Worm (Caenorhabditis elegans): ENCODE results near the gene nhr-152.

Gene nhr-152

DNA sequence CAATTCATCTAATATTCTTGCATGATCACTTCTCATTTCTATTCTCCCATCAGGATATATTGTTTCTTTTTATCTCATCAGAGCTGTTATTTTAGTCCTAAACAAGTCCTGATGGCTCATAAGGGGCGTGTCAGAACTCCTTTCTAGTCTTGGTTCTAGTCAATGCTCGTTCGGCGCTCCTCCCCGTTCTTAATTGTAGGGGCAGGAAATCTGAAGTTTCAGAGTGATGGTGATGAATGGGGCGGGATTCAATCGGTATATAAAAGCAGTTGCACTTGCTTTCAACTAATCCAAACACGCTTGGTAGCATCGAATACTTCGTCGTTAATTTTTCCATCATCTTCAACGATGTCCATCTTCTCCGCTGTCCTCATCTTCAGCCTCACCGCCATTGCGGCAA lies 13.9 kb upstream of the nhr-152 start, which contains the start of gene C12D5.4:
Gene C12D5.4, plus strand, starts transcription at position 301 of the 400 bp plus-strand sequence.
- TF ChIP-seq R02D3.7 (tag; optimal IDR thresholded peaks at IDR 0.05) (no peak), egl-5 (tag; optimal IDR thresholded peaks at IDR 0.05) (no peak), lsy-12 (tag; optimal IDR thresholded peaks at IDR 0.05) (no peak), nhr-43 (tag; optimal IDR thresholded peaks at IDR 0.05; ENCODE audit: poor library complexity, severe bottlenecking) (no peak), ceh-9 (tag; optimal IDR thresholded peaks at IDR 0.05) (no peak), ZK546.5 (tag; optimal IDR thresholded peaks at IDR 0.05) (no peak), ztf-4 (tag; optimal IDR thresholded peaks at IDR 0.05) (no peak), ztf-11 (tag; optimal IDR thresholded peaks at IDR 0.05) (no peak), elt-2 (tag; optimal IDR thresholded peaks at IDR 0.05) (no peak), fkh-10 (GFP tag; optimal IDR thresholded peaks at IDR 0.05) (no peak), elt-1 (tag; optimal IDR thresholded peaks at IDR 0.05) (no peak), nhr-23 (tag; optimal IDR thresholded peaks at IDR 0.05) (no peak), mml-1 (tag; optimal IDR thresholded peaks at IDR 0.05) (no peak), nhr-12 (tag; optimal IDR thresholded peaks at IDR 0.05) (no peak)

DNA sequence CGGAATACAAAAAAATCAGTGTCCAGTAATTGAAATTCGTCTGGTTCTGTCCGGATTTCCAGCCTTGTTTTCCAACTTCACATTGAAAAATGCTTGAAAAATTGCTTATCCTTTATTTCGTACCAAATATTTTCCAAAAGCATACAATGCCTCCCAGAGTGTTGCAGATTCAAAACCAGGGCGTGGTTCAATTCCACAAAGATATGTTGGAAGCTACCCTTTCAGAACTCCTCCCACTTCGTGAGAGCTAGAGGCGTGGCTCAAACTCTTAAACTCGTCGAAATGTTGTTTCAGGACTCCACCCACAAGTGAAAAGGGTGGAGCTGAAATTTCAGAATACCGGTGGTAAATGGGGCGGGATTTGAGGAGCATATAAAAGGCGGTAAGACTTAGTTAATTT lies 10.2 kb upstream of the nhr-152 start, which contains the start of gene C12D5.3:
Gene C12D5.3, plus strand, starts transcription at position 301 of the 400 bp plus-strand sequence.
- TF ChIP-seq ceh-28 (tag; optimal IDR thresholded peaks at IDR 0.05) (no peak), skn-1 (tag; optimal IDR thresholded peaks at IDR 0.05) (no peak), pqm-1 (tag; optimal IDR thresholded peaks at IDR 0.05) (no peak), elt-2 (tag; optimal IDR thresholded peaks at IDR 0.05) (no peak), nhr-25 (tag; optimal IDR thresholded peaks at IDR 0.05) (no peak), lsy-12 (tag; optimal IDR thresholded peaks at IDR 0.05) (no peak), ceh-9 (tag; optimal IDR thresholded peaks at IDR 0.05) (no peak), aly-2 (tag; optimal IDR thresholded peaks at IDR 0.05) (no peak), tbx-2 (tag; optimal IDR thresholded peaks at IDR 0.05) (no peak), egl-5 (tag; optimal IDR thresholded peaks at IDR 0.05) (no peak), pha-4 (tag; optimal IDR thresholded peaks at IDR 0.05) (no peak), mml-1 (tag; optimal IDR thresholded peaks at IDR 0.05) (no peak), nhr-77 (tag; optimal IDR thresholded peaks at IDR 0.05) (no peak), nfya-1 (tag; optimal IDR thresholded peaks at IDR 0.05; ENCODE audit: insufficient read depth) (no peak), nhr-28 (tag; optimal IDR thresholded peaks at IDR 0.05) (no peak)

DNA sequence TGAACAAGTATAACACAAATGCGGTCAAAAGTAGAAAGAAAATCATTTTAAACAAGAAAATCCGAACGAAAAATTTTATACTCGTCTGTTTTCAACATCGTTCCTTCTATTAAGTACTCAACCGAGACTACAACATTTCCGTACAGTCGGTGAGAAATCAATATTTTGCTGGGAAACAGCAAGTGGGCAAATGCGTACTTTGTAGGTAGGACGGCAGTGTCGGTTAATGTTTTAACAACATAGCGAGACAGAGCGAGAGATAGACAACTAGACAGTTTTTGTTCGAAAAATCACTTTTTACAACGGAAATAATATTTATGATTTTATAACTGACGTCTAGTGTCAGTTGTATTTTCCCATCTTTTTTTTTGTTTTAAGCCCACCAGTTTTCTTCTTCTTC lies 4.8 kb upstream of the nhr-152 start, which contains the start of gene cyp-33A1:
Gene cyp-33A1, minus strand, starts transcription at position 72 of the 400 bp plus-strand sequence.
- TF ChIP-seq nhr-23 (tag; optimal IDR thresholded peaks at IDR 0.05) (peak; percentile 36), egl-27 (tag; optimal IDR thresholded peaks at IDR 0.05) (no peak), egl-5 (tag; optimal IDR thresholded peaks at IDR 0.05) (peak; percentile 29), nhr-25 (tag; optimal IDR thresholded peaks at IDR 0.05) (peak; percentile 25), sea-2 (GFP tag; optimal IDR thresholded peaks at IDR 0.05) (no peak), elt-2 (tag; optimal IDR thresholded peaks at IDR 0.05) (peak; percentile 32), unc-62 (GFP tag; optimal IDR thresholded peaks at IDR 0.05) (no peak), R02D3.7 (tag; optimal IDR thresholded peaks at IDR 0.05) (no peak), fkh-10 (GFP tag; optimal IDR thresholded peaks at IDR 0.05) (no peak), nhr-11 (tag; optimal IDR thresholded peaks at IDR 0.05) (no peak), ceh-28 (tag; optimal IDR thresholded peaks at IDR 0.05) (peak; percentile 65), nhr-77 (tag; optimal IDR thresholded peaks at IDR 0.05) (no peak), hmg-11 (tag; optimal IDR thresholded peaks at IDR 0.05) (no peak), nfya-1 (tag; optimal IDR thresholded peaks at IDR 0.05; ENCODE audit: insufficient read depth) (no peak), fos-1 (tag; optimal IDR thresholded peaks at IDR 0.05) (no peak), eor-1 (tag; optimal IDR thresholded peaks at IDR 0.05) (no peak), ceh-82 (tag; optimal IDR thresholded peaks at IDR 0.05) (no peak), pha-4 (tag; optimal IDR thresholded peaks at IDR 0.05) (no peak), pqm-1 (tag; optimal IDR thresholded peaks at IDR 0.05) (peak; percentile 74)

DNA sequence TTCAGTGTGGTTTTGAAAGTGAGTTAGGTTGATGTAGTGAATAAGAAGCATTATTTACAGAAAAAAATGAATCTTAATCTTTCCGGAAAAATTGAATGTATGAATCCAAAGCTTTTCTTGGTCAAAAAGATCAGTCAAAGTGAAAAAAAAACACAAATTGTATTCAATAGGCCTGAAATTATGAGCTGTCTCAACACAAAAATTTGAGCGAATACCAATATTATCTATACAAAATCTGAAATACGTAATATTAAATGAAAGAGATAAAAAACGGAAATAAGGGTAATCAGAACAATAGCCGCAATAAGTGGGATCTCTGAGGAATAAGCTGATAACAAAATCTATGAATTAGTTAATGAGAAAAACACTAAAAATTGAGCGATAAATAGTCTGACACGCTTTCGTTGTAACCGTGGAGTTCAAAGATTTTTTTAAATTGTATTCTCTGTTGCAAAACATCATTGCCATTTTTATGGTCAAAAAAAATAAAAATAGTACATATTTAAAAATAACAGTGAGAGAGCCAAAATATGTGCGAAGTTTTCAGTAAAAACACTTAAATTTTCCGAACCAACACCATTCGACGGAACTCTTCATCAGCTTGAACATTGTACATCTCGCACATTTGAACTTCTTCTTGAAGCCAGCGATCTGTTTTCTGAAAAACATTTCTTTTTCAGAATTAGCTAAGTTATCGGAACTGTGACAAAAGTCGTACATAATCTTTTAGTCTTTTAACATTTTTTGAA lies 2.1 kb upstream of the nhr-152 start, which contains the start of gene sre-11:
Gene sre-11, minus strand, starts transcription at position 51 of the 749 bp plus-strand sequence.
- TF ChIP-seq nhr-11 (tag; optimal IDR thresholded peaks at IDR 0.05) (no peak), ceh-9 (tag; optimal IDR thresholded peaks at IDR 0.05) (no peak), unc-62 (GFP tag; optimal IDR thresholded peaks at IDR 0.05) (no peak), nhr-76 (tag; optimal IDR thresholded peaks at IDR 0.05) (no peak), lin-15B (tag; optimal IDR thresholded peaks at IDR 0.05) (no peak), nhr-28 (tag; optimal IDR thresholded peaks at IDR 0.05) (no peak), ztf-4 (tag; optimal IDR thresholded peaks at IDR 0.05) (no peak), ama-1 (optimal IDR thresholded peaks at IDR 0.05) (no peak)

Measured in whole organism, L3 larva.